Fruit fly (Drosophila melanogaster): ENCODE measurements around the gene RpL7-like.

The RpL7-like gene

DNA sequence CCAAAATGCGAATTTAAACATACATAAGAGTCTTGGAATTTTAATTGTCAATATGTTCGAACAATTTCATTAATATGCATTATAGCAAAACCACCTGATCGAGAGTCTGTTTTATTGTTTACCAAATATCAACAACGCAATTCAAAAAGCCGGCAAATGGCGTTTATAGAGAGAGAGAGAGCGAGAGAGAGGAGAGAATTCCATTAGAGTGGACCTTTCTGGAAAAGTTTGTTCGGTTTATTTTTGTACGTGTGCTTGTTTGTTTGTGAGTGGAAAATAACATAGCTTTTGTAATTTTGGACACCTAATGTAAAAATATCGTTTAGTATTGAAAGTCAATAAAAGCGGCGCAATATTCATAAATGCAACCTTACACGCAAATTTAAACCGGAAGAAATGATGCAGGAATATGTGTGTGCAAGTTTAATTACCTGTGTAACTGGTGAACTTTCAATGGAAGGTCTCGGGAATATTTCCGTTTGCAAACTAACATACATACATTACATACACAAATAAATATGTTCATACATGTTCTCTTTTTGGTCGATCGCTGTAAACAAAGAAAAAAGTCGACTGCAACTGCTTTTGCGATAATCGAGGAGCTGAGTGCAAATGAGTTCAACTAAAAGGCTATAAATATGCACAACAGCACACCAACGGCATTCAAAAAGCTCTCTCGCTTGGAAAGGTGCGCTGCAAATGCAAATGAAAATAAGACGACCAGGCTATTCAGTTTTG lies 11.3 kb upstream of the RpL7-like start, which contains the start of gene CG6785 (continued):
- TF ChIP-seq Sox102F (GFP tag; optimal IDR thresholded peaks at IDR 0.05) (peak; percentile 80), Optix (GFP tag; IDR thresholded peaks at IDR 0.05) (no peak), CG17802 (tag; optimal IDR thresholded peaks at IDR 0.05) (peak; percentile 24), kni (GFP tag; optimal IDR thresholded peaks at IDR 0.05) (peak; percentile 86), grau (tag; optimal IDR thresholded peaks at IDR 0.05) (peak; percentile 62), amos (GFP tag; IDR thresholded peaks at IDR 0.05; ENCODE audit: partially characterized antibody) (no peak; the same call in 1 of the 2 replicates), H15 (GFP tag; IDR thresholded peaks at IDR 0.05) (no peak), mld (GFP tag; IDR thresholded peaks at IDR 0.05; ENCODE audit: partially characterized antibody) (no peak), unpg (GFP tag; optimal IDR thresholded peaks at IDR 0.05) (peak; percentile 81), CG3163 (GFP tag; optimal IDR thresholded peaks at IDR 0.05) (peak; percentile 72), CG6689 (GFP tag; IDR thresholded peaks at IDR 0.05) (peak; percentile 20; the same call in 1 of the 2 replicates), eve (GFP tag; optimal IDR thresholded peaks at IDR 0.05) (no peak), CG17568 (GFP tag; optimal IDR thresholded peaks at IDR 0.05) (peak; percentile 96), ash1 (GFP tag; optimal IDR thresholded peaks at IDR 0.05) (peak; percentile 78), Doc2 (GFP tag; IDR thresholded peaks at IDR 0.05) (no peak), CG34422 (GFP tag; IDR thresholded peaks at IDR 0.05) (peak; percentile 50; the same call in 1 of the 3 replicates), CG17359 (tag; optimal IDR thresholded peaks at IDR 0.05) (peak; percentile 88), CG10209 (GFP tag; optimal IDR thresholded peaks at IDR 0.05) (peak; percentile 93), Ets65A (GFP tag) (no peak), Ets97D (GFP tag; optimal IDR thresholded peaks at IDR 0.05) (peak; percentile 65), CG10366 (GFP tag; IDR thresholded peaks at IDR 0.05) (0 out of 2 replicates have a peak, but pooled peaks have one; percentile 14), CG7963 (GFP tag; IDR thresholded peaks at IDR 0.05; ENCODE audit: partially characterized antibody) (no peak), Rfx (GFP tag; IDR thresholded peaks at IDR 0.05) (peak; percentile 42; the same call in 1 of the 2 replicates), dmrt99B (tag; optimal IDR thresholded peaks at IDR 0.05) (peak; percentile 81), CG2120 (GFP tag; optimal IDR thresholded peaks at IDR 0.05) (peak; percentile 71), gsb (GFP tag; IDR thresholded peaks at IDR 0.05) (no peak), Hr3 (GFP tag; optimal IDR thresholded peaks at IDR 0.05) (peak; percentile 37), Kr (GFP tag; optimal IDR thresholded peaks at IDR 0.05) (peak; percentile 59), Fer3 (tag; optimal IDR thresholded peaks at IDR 0.05) (peak; percentile 76), CG4854 (GFP tag; optimal IDR thresholded peaks at IDR 0.05) (peak; percentile 83), dysf (GFP tag; IDR thresholded peaks at IDR 0.05) (peak; percentile 41; the same call in 1 of the 3 replicates), D (optimal IDR thresholded peaks at IDR 0.05) (no peak), D (GFP tag; optimal IDR thresholded peaks at IDR 0.05) (peak; percentile 83), CG8089 (GFP tag; optimal IDR thresholded peaks at IDR 0.05) (peak; percentile 88), CG6765 (GFP tag; optimal IDR thresholded peaks at IDR 0.05) (peak; percentile 84), CG4820 (GFP tag; optimal IDR thresholded peaks at IDR 0.05) (peak; percentile 60), Pdp1 (GFP tag; optimal IDR thresholded peaks at IDR 0.05) (peak; percentile 63 to 67), pzg (GFP tag; optimal IDR thresholded peaks at IDR 0.05) (peak; percentile 7), Elba2 (GFP tag; optimal IDR thresholded peaks at IDR 0.05) (no peak), CG15011 (GFP tag; optimal IDR thresholded peaks at IDR 0.05) (peak; percentile 76), Nf-YA (GFP tag; IDR thresholded peaks at IDR 0.05) (no peak; the same call in 1 of the 2 replicates), bcd (GFP tag; optimal IDR thresholded peaks at IDR 0.05) (peak; percentile 66), hbn (GFP tag; IDR thresholded peaks at IDR 0.05; ENCODE audit: partially characterized antibody) (no peak), CG3407 (GFP tag; optimal IDR thresholded peaks at IDR 0.05) (peak; percentile 93), CG16779 (GFP tag; IDR thresholded peaks at IDR 0.05) (0 out of 2 replicates have a peak, but pooled peaks have one; percentile 19), CG10565 (GFP tag; optimal IDR thresholded peaks at IDR 0.05) (no peak), nerfin-1 (tag; optimal IDR thresholded peaks at IDR 0.05) (peak; percentile 80), CG7745 (tag; optimal IDR thresholded peaks at IDR 0.05) (peak; percentile 81), gem (tag; optimal IDR thresholded peaks at IDR 0.05) (peak; percentile 81)

Measured in whole organism, embryonic.